Fruit fly (Drosophila melanogaster): ENCODE data around the gene Pstk.

DNA sequence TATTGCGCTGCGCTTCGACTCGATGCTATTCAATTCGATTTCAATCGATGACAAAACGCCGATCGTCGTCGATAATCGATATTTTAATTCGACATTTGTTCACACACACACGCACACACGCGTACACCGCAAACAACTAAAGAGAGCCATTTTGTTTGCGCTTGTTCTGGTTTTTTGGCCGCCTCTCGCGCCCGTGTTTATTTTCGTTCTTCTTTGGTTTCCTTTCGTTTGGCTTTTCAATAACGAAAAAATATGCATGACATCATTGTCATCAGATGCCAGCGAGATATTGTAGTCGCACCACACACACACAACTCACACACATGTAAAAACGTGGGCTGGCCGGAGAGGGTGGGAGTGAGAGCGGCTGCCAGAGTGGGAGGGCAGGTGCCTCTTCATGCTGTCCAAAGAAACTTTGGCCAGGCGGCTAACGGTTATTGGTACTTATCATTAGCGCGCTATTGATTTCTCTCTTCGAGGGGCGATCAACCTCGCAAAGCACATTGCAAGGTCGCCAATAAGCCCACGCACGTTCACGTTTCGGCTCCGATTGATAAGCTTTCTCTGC is 10.2 kb downstream of the Pstk start:
- TF ChIP-seq psq (optimal IDR thresholded peaks at IDR 0.05) (no peak), CG8478 (optimal IDR thresholded peaks at IDR 0.05) (no peak), EcR (GFP tag; optimal IDR thresholded peaks at IDR 0.05) (no peak), usp (GFP tag; optimal IDR thresholded peaks at IDR 0.05) (no peak), Dll (optimal IDR thresholded peaks at IDR 0.05) (no peak)

All from whole organism.